Worm (Caenorhabditis elegans) whole organism, young adult: Measurements from ENCODE around the gene C32D5.8.

Source experiments
- B0336.3 ChIP-seq: fragments of 200-800 bp; sonication (Bioruptor generic); IDR thresholded peaks from 2 replicates; pipeline ENCODE4 v1.3.6; 2022; ENCODE audit warnings: missing genetic modification characterization, missing compliant biosample characterization
- C06A6.2 ChIP-seq: fragments of 200-800 bp; sonication (Bioruptor generic); conservative IDR thresholded peaks from 2 replicates; pipeline ENCODE4 v1.3.6; 2022; ENCODE audit warnings: missing genetic modification characterization, missing compliant biosample characterization
- F23B12.7 ChIP-seq: sonication (generic microtip); optimal IDR thresholded peaks from 2 replicates; lab custom pipeline; 2017; ENCODE audit warnings: missing genetic modification characterization, mild to moderate bottlenecking, missing compliant biosample characterization, antibody characterized with exemption, moderate library complexity; ENCODE audit not compliant: insufficient read depth
- F33H1.4 ChIP-seq: fragments of 200-800 bp; sonication (Bioruptor generic); IDR thresholded peaks from 2 replicates; pipeline ENCODE4 v1.3.6; 2022; ENCODE audit warnings: missing genetic modification reagents, missing genetic modification characterization, missing compliant biosample characterization
- F37B4.10 ChIP-seq: fragments of 200-800 bp; sonication (Bioruptor generic); IDR thresholded peaks from 2 replicates; pipeline ENCODE4 v1.3.6; 2022; ENCODE audit warnings: missing genetic modification characterization, missing compliant biosample characterization
- F49E8.2 ChIP-seq: sonication (generic microtip); optimal IDR thresholded peaks from 3 replicates; lab custom pipeline; 2017; ENCODE audit warnings: missing genetic modification characterization, mild to moderate bottlenecking, missing compliant biosample characterization, antibody characterized with exemption, moderate library complexity; ENCODE audit not compliant: insufficient read depth
- F52B5.7 ChIP-seq: sonication (generic microtip); optimal IDR thresholded peaks from 2 replicates; lab custom pipeline; 2016; ENCODE audit warnings: mild to moderate bottlenecking, missing genetic modification characterization, missing compliant biosample characterization
- F57A8.1 ChIP-seq: fragments of 200-800 bp; sonication (Bioruptor generic); optimal IDR thresholded peaks from 2 replicates; lab custom pipeline; 2018; ENCODE audit warnings: mild to moderate bottlenecking, missing genetic modification characterization, moderate library complexity, missing compliant biosample characterization
- K12H6.12 ChIP-seq: fragments of 200-800 bp; sonication (Bioruptor generic); optimal IDR thresholded peaks from 2 replicates; lab custom pipeline; 2018; ENCODE audit warnings: mild to moderate bottlenecking, missing genetic modification characterization, missing compliant biosample characterization
- Y53F4B.3 ChIP-seq: fragments of 200-800 bp; sonication (Bioruptor generic); IDR thresholded peaks from 2 replicates; pipeline ENCODE4 v1.3.6; 2022; ENCODE audit warnings: missing genetic modification reagents, missing genetic modification characterization, missing compliant biosample characterization
- Y53G8AR.9 ChIP-seq: fragments of 200-800 bp; sonication (Bioruptor generic); conservative IDR thresholded peaks from 2 replicates; pipeline ENCODE4 v1.3.6; 2022; ENCODE audit warnings: missing genetic modification reagents, missing genetic modification characterization, missing compliant biosample characterization
- akir-1 ChIP-seq: fragments of 200-800 bp; sonication (Bioruptor generic); optimal IDR thresholded peaks from 2 replicates; lab custom pipeline; 2018; ENCODE audit warnings: mild to moderate bottlenecking, missing genetic modification characterization, moderate library complexity, missing compliant biosample characterization
- ceh-100 ChIP-seq: fragments of 200-800 bp; sonication (Bioruptor generic); IDR thresholded peaks from 2 replicates; pipeline ENCODE4 v1.3.6; 2022; ENCODE audit warnings: missing genetic modification reagents, missing genetic modification characterization, missing compliant biosample characterization
- ceh-27 ChIP-seq: fragments of 200-800 bp; sonication (Bioruptor generic); optimal IDR thresholded peaks from 2 replicates; lab custom pipeline; 2018; ENCODE audit warnings: mild to moderate bottlenecking, missing genetic modification characterization, moderate library complexity, missing compliant biosample characterization
- ceh-40 ChIP-seq: fragments of 200-800 bp; sonication (Bioruptor generic); IDR thresholded peaks from 2 replicates; pipeline ENCODE4 v1.3.6; 2022; ENCODE audit warnings: missing genetic modification characterization, missing compliant biosample characterization
- ceh-58 ChIP-seq: fragments of 200-800 bp; sonication (Bioruptor generic); IDR thresholded peaks from 2 replicates; pipeline ENCODE4 v1.3.6; 2022; ENCODE audit warnings: missing genetic modification characterization, missing compliant biosample characterization
- ceh-91 ChIP-seq: fragments of 200-800 bp; sonication (Bioruptor generic); IDR thresholded peaks from 2 replicates; pipeline ENCODE4 v1.3.6; 2022; ENCODE audit warnings: missing genetic modification reagents, missing genetic modification characterization, missing compliant biosample characterization
- chd-7 ChIP-seq: sonication (generic microtip); optimal IDR thresholded peaks from 2 replicates; lab custom pipeline; 2016; ENCODE audit warnings: mild to moderate bottlenecking, missing genetic modification characterization, moderate library complexity, missing compliant biosample characterization
- dox-1 ChIP-seq: fragments of 200-800 bp; sonication (Bioruptor generic); IDR thresholded peaks from 2 replicates; pipeline ENCODE4 v1.3.6; 2022; ENCODE audit warnings: missing genetic modification reagents, missing genetic modification characterization, missing compliant biosample characterization
- dpl-1 ChIP-seq: fragments of 150-350 bp; optimal IDR thresholded peaks from 2 replicates; lab custom pipeline; 2014; ENCODE audit warnings: missing biosample characterization, missing genetic modification reagents, missing genetic modification characterization
- efl-1 ChIP-seq: fragments of 150-350 bp; optimal IDR thresholded peaks from 2 replicates; lab custom pipeline; 2014; ENCODE audit warnings: missing biosample characterization, missing genetic modification reagents, missing genetic modification characterization
- egl-18 ChIP-seq: fragments of 200-800 bp; sonication (Bioruptor generic); IDR thresholded peaks from 2 replicates; pipeline ENCODE4 v1.3.6; 2022; ENCODE audit warnings: missing genetic modification reagents, missing genetic modification characterization, missing compliant biosample characterization
- egrh-3 ChIP-seq: fragments of 200-800 bp; sonication (Bioruptor generic); IDR thresholded peaks from 2 replicates; pipeline ENCODE4 v1.3.6; 2022; ENCODE audit warnings: missing genetic modification reagents, missing genetic modification characterization, missing compliant biosample characterization
- ekl-4 ChIP-seq: fragments of 200-800 bp; sonication (Bioruptor generic); IDR thresholded peaks from 2 replicates; pipeline ENCODE4 v1.3.6; 2022; ENCODE audit warnings: missing genetic modification reagents, missing genetic modification characterization, missing compliant biosample characterization
- ets-4 ChIP-seq: fragments of 200-800 bp; sonication (Bioruptor generic); optimal IDR thresholded peaks from 2 replicates; lab custom pipeline; 2018; ENCODE audit warnings: mild to moderate bottlenecking, missing genetic modification characterization, missing compliant biosample characterization
- gei-17 ChIP-seq: fragments of 200-800 bp; sonication (Bioruptor generic); optimal IDR thresholded peaks from 2 replicates; lab custom pipeline; 2018; ENCODE audit warnings: mild to moderate bottlenecking, missing genetic modification characterization, missing compliant biosample characterization
- him-1 ChIP-seq: sonication (generic microtip); optimal IDR thresholded peaks from 2 replicates; lab custom pipeline; 2016; ENCODE audit warnings: missing genotype, missing genetic modification reagents, missing genetic modification characterization, missing compliant biosample characterization
- hlh-12 ChIP-seq: sonication (generic microtip); optimal IDR thresholded peaks from 2 replicates; lab custom pipeline; 2016; ENCODE audit warnings: missing genetic modification characterization, missing compliant biosample characterization
- hlh-26 ChIP-seq: fragments of 200-800 bp; sonication (Bioruptor generic); conservative IDR thresholded peaks from 2 replicates; pipeline ENCODE4 v1.3.6; 2022; ENCODE audit warnings: missing genetic modification reagents, missing genetic modification characterization, missing compliant biosample characterization
- hmg-1.2 ChIP-seq: fragments of 200-800 bp; sonication (Bioruptor generic); IDR thresholded peaks from 2 replicates; pipeline ENCODE4 v1.3.6; 2022; ENCODE audit warnings: missing genetic modification reagents, missing genetic modification characterization, missing compliant biosample characterization
- hrde-1 ChIP-seq: sonication (generic microtip); optimal IDR thresholded peaks from 2 replicates; lab custom pipeline; 2016; ENCODE audit warnings: missing genetic modification characterization, mild to moderate bottlenecking, missing compliant biosample characterization, moderate library complexity, missing genotype, missing genetic modification reagents, borderline replicate concordance
- lin-26 ChIP-seq: fragments of 200-800 bp; sonication (Bioruptor generic); IDR thresholded peaks from 2 replicates; pipeline ENCODE4 v1.3.6; 2022; ENCODE audit warnings: missing genetic modification reagents, missing genetic modification characterization, missing compliant biosample characterization
- lin-40 ChIP-seq: sonication (generic microtip); optimal IDR thresholded peaks from 2 replicates; lab custom pipeline; 2016; ENCODE audit warnings: missing genetic modification characterization, mild to moderate bottlenecking, missing compliant biosample characterization, missing genotype, missing genetic modification reagents
- lir-1 ChIP-seq: fragments of 200-800 bp; sonication (Bioruptor generic); conservative IDR thresholded peaks from 2 replicates; pipeline ENCODE4 v1.3.6; 2022; ENCODE audit warnings: missing genetic modification reagents, missing genetic modification characterization, missing compliant biosample characterization
- lsl-1 ChIP-seq: fragments of 200-800 bp; sonication (Bioruptor generic); optimal IDR thresholded peaks from 2 replicates; lab custom pipeline; 2018; ENCODE audit warnings: mild to moderate bottlenecking, missing genetic modification characterization, moderate library complexity, missing compliant biosample characterization
- madf-3 ChIP-seq: fragments of 200-800 bp; sonication (Bioruptor generic); IDR thresholded peaks from 2 replicates; pipeline ENCODE4 v1.3.6; 2022; ENCODE audit warnings: missing genetic modification reagents, missing genetic modification characterization, missing compliant biosample characterization
- madf-6 ChIP-seq: fragments of 200-800 bp; sonication (Bioruptor generic); IDR thresholded peaks from 2 replicates; pipeline ENCODE4 v1.3.6; 2022; ENCODE audit warnings: missing genetic modification reagents, missing genetic modification characterization, missing compliant biosample characterization
- mcd-1 ChIP-seq: fragments of 200-800 bp; sonication (Bioruptor generic); IDR thresholded peaks from 2 replicates; pipeline ENCODE4 v1.3.6; 2022; ENCODE audit warnings: missing genetic modification reagents, missing genetic modification characterization, missing compliant biosample characterization
- nfya-1 ChIP-seq: sonication (generic microtip); optimal IDR thresholded peaks from 2 replicates; lab custom pipeline; 2017; ENCODE audit warnings: antibody characterized with exemption, missing compliant biosample characterization, missing genetic modification characterization, borderline replicate concordance; ENCODE audit not compliant: insufficient read depth
- nhr-120 ChIP-seq: fragments of 200-800 bp; sonication (Bioruptor generic); IDR thresholded peaks from 2 replicates; pipeline ENCODE4 v1.3.6; 2022; ENCODE audit warnings: missing genetic modification characterization, missing compliant biosample characterization
- pha-4 ChIP-seq: fragments of 150-350 bp; sonication (generic microtip); optimal IDR thresholded peaks from 2 replicates; lab custom pipeline; 2014; ENCODE audit warnings: missing biosample characterization, missing genetic modification reagents, missing genetic modification characterization
- sea-2 ChIP-seq: fragments of 200-800 bp; sonication (Bioruptor generic); IDR thresholded peaks from 2 replicates; pipeline ENCODE4 v1.3.6; 2022; ENCODE audit warnings: missing genetic modification characterization, missing compliant biosample characterization
- snpc-3.4 ChIP-seq: sonication (generic microtip); optimal IDR thresholded peaks from 2 replicates; lab custom pipeline; 2017; ENCODE audit warnings: missing genetic modification characterization, mild to moderate bottlenecking, missing compliant biosample characterization, antibody characterized with exemption, moderate library complexity, missing genotype, missing genetic modification reagents
- tlf-1 ChIP-seq: fragments of 200-800 bp; sonication (Bioruptor generic); optimal IDR thresholded peaks from 2 replicates; lab custom pipeline; 2018; ENCODE audit warnings: mild to moderate bottlenecking, missing genetic modification characterization, missing compliant biosample characterization
- unc-130 ChIP-seq: sonication (generic microtip); optimal IDR thresholded peaks from 2 replicates; lab custom pipeline; 2016; ENCODE audit warnings: missing genetic modification reagents, missing genetic modification characterization, missing compliant biosample characterization
- xnd-1 ChIP-seq: sonication (generic microtip); optimal IDR thresholded peaks from 2 replicates; lab custom pipeline; 2016; ENCODE audit warnings: missing genotype, missing genetic modification reagents, missing genetic modification characterization, missing compliant biosample characterization
- zim-3 ChIP-seq: sonication (generic microtip); optimal IDR thresholded peaks from 2 replicates; lab custom pipeline; 2017; ENCODE audit warnings: mild to moderate bottlenecking, missing genetic modification characterization, moderate library complexity, missing compliant biosample characterization
- ztf-3 ChIP-seq: fragments of 200-800 bp; sonication (Bioruptor generic); optimal IDR thresholded peaks from 2 replicates; lab custom pipeline; 2018; ENCODE audit warnings: mild to moderate bottlenecking, missing genetic modification characterization, missing compliant biosample characterization

Gene C32D5.8

ce11 chrII:6331222-6331830 lies 14.4 kb downstream of the C32D5.8 start, which contains the start of gene set-4 (continued):
- TF ChIP-seq ceh-58 (GFP tag; lab: Robert Waterston, UW): no peak
- TF ChIP-seq him-1 (tag; lab: Kevin White, UChicago): peak; percentile 10
- TF ChIP-seq ceh-91 (GFP tag; lab: Robert Waterston, UW): peak; percentile 50; the same call in 1 of the 2 replicates
- peak; percentile 93 for TF ChIP-seq dox-1 (GFP tag; lab: Robert Waterston, UW)
- TF ChIP-seq snpc-3.4 (tag; lab: Kevin White, UChicago): no peak
- TF ChIP-seq hlh-26 (GFP tag; lab: Robert Waterston, UW): no peak
- no peak for TF ChIP-seq F37B4.10 (GFP tag; lab: Robert Waterston, UW)
- TF ChIP-seq lin-40 (tag; lab: Kevin White, UChicago): peak; percentile 92
- TF ChIP-seq pha-4 (tag; lab: Kevin White, UChicago): no peak
- TF ChIP-seq chd-7 (tag; lab: Kevin White, UChicago): peak; percentile 73
- no peak for TF ChIP-seq Y53F4B.3 (GFP tag; lab: Robert Waterston, UW)
- peak; percentile 87 for TF ChIP-seq ceh-27 (GFP tag; lab: Kevin White, UChicago)
- TF ChIP-seq tlf-1 (GFP tag; lab: Kevin White, UChicago): peak; percentile 60
- 0 out of 2 replicates have a peak, but pooled peaks have one; percentile 58 for TF ChIP-seq madf-3 (GFP tag; lab: Robert Waterston, UW)
- peak; percentile 78 for TF ChIP-seq F33H1.4
- no peak for TF ChIP-seq egrh-3 (GFP tag; lab: Robert Waterston, UW)
- no peak for TF ChIP-seq F52B5.7 (tag; lab: Kevin White, UChicago)
- peak; percentile 82 for TF ChIP-seq Y53G8AR.9 (GFP tag; lab: Robert Waterston, UW)
- TF ChIP-seq F49E8.2: no peak
- TF ChIP-seq ceh-40: no peak
- peak; percentile 11 for TF ChIP-seq zim-3 (tag; lab: Kevin White, UChicago)
- peak; percentile 84 for TF ChIP-seq ekl-4 (GFP tag; lab: Robert Waterston, UW)
- TF ChIP-seq lsl-1 (GFP tag; lab: Kevin White, UChicago): peak; percentile 78
- TF ChIP-seq ceh-100: peak; percentile 77
- TF ChIP-seq madf-6 (GFP tag; lab: Robert Waterston, UW): peak; percentile 79
- no peak for TF ChIP-seq hlh-12 (tag; lab: Kevin White, UChicago)
- TF ChIP-seq hrde-1: no peak
- TF ChIP-seq gei-17 (GFP tag; lab: Kevin White, UChicago): peak; percentile 50
- no peak for TF ChIP-seq ztf-3
- no peak for TF ChIP-seq nfya-1 (tag; lab: Kevin White, UChicago)
- TF ChIP-seq dpl-1: peak; percentile 55
- peak; percentile 75 for TF ChIP-seq ets-4 (GFP tag; lab: Kevin White, UChicago)
- TF ChIP-seq egl-18 (GFP tag; lab: Robert Waterston, UW): peak; percentile 55; the same call in 1 of the 2 replicates
- TF ChIP-seq nhr-120 (GFP tag; lab: Robert Waterston, UW): no peak
- peak; percentile 68 for TF ChIP-seq hmg-1.2 (GFP tag; lab: Robert Waterston, UW)
- peak; percentile 60; the same call in 1 of the 2 replicates for TF ChIP-seq lir-1
- TF ChIP-seq lin-26: no peak
- TF ChIP-seq F23B12.7 (tag; lab: Kevin White, UChicago): peak; percentile 85
- TF ChIP-seq F57A8.1: no peak
- no peak for TF ChIP-seq sea-2
- peak; percentile 92 for TF ChIP-seq mcd-1 (GFP tag; lab: Robert Waterston, UW)
- TF ChIP-seq K12H6.12: peak; percentile 87
- peak; percentile 2 for TF ChIP-seq unc-130
- peak; percentile 76; the same call in 1 of the 2 replicates for TF ChIP-seq C06A6.2 (GFP tag; lab: Robert Waterston, UW)
- TF ChIP-seq B0336.3: peak; percentile 89
- no peak for TF ChIP-seq akir-1
- peak; percentile 62 for TF ChIP-seq xnd-1
- TF ChIP-seq efl-1 (GFP tag; lab: Kevin White, UChicago): peak; percentile 58
